Comparison of ENCODE assay signal across 1 fruit fly cellular context in the genomic region with DNA sequence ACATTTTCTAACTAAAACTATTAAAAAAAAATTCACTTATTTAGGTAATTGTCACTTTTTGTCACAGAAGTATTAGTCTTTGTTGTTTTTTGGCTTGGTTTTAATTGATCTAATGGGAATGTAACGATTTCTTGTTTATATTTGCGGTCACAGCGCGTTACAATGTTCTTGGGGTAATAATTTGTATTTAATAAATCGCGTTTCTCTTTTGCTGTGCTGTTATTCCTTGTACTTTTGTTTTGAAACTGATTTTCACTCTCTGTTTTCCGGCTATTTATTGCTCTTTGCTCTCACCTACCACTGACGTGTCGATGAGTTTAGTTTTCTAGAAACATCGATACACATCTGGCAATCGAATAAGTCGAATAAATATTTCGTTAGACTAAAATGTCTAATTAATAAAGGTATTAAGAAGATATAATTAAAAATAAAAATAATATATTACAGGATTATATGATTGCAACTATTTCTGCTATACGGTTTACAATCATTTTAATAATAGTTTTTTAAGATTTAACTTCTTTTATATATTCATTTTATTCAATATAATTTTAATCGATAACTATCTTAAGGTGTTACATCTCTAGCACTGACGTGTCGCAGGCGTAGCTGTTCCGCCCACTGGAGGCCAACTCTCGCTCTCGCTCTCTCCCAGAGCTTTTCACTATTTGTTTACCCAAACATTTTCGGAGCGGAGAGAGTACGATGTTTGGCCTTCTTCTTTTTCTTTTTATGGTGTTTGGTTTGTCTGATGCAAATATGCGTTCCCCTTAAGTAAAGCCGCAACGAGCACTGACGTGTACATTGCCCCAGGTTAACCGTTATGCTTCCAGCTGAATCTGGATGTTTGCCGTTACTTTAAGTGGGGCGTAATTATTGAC.
TF ChIP-seq lines count a peak whose summit lies in the region.

Hsc70-3 (minus strand) TSS at position 251 of the 881 bp plus-strand sequence.

TF ChIP-seq in whole organism, embryonic, 481 proteins besides CTCF, POLR2A, EP300 and RAD21 (continued from another document and continues in another):
- TF ChIP-seq CG2678 (tag; optimal IDR thresholded peaks at IDR 0.05; lab: Kevin White, UChicago) (peak; percentile 53), bcd (GFP tag; optimal IDR thresholded peaks at IDR 0.05; lab: Kevin White, UChicago) (no peak), insv (GFP tag; optimal IDR thresholded peaks at IDR 0.05; lab: Kevin White, UChicago) (no peak), CG12299 (tag; optimal IDR thresholded peaks at IDR 0.05; lab: Kevin White, UChicago) (peak; percentile 31), HLH4C (GFP tag; IDR thresholded peaks at IDR 0.05; lab: Robert Waterston, UW; ENCODE audit: partially characterized antibody) (peak; percentile 67), zen (tag; optimal IDR thresholded peaks at IDR 0.05; lab: Kevin White, UChicago) (no peak), seq (GFP tag; IDR thresholded peaks at IDR 0.05; lab: Robert Waterston, UW) (no peak), bigmax (GFP tag; optimal IDR thresholded peaks at IDR 0.05; lab: Kevin White, UChicago) (no peak), BtbVII (GFP tag; optimal IDR thresholded peaks at IDR 0.05; lab: Kevin White, UChicago) (peak; percentile 11), CG12769 (tag; optimal IDR thresholded peaks at IDR 0.05; lab: Kevin White, UChicago) (peak; percentile 41), mirr (GFP tag; optimal IDR thresholded peaks at IDR 0.05; lab: Kevin White, UChicago) (peak; percentile 45), CG12744 (GFP tag; optimal IDR thresholded peaks at IDR 0.05; lab: Kevin White, UChicago) (no peak), CG31441 (GFP tag; IDR thresholded peaks at IDR 0.05; lab: Robert Waterston, UW) (peak; percentile 25; the same call in 1 of the 2 replicates), CG1529 (GFP tag; optimal IDR thresholded peaks at IDR 0.05; lab: Kevin White, UChicago) (peak; percentile 61), B-H2 (GFP tag; optimal IDR thresholded peaks at IDR 0.05; lab: Kevin White, UChicago) (peak; percentile 38), rib (GFP tag; IDR thresholded peaks at IDR 0.05; lab: Robert Waterston, UW) (no peak), klu (GFP tag; IDR thresholded peaks at IDR 0.05; lab: Robert Waterston, UW) (no peak), HmgD (GFP tag; optimal IDR thresholded peaks at IDR 0.05; lab: Kevin White, UChicago) (no peak), CG6683 (GFP tag; optimal IDR thresholded peaks at IDR 0.05; lab: Kevin White, UChicago) (no peak), ro (GFP tag; IDR thresholded peaks at IDR 0.05; lab: Robert Waterston, UW) (no peak), CG6765 (GFP tag; optimal IDR thresholded peaks at IDR 0.05; lab: Kevin White, UChicago) (peak; percentile 6), ewg (GFP tag; optimal IDR thresholded peaks at IDR 0.05; lab: Kevin White, UChicago) (no peak), CG18619 (GFP tag; optimal IDR thresholded peaks at IDR 0.05; lab: Kevin White, UChicago) (no peak), CG7357 (GFP tag; IDR thresholded peaks at IDR 0.05; lab: Robert Waterston, UW) (no peak), dimm (GFP tag; IDR thresholded peaks at IDR 0.05; lab: Robert Waterston, UW) (no peak), CG13287 (GFP tag; IDR thresholded peaks at IDR 0.05; lab: Robert Waterston, UW; ENCODE audit: partially characterized antibody) (peak; percentile 85), CG30403 (GFP tag; optimal IDR thresholded peaks at IDR 0.05; lab: Kevin White, UChicago) (no peak), CG7839 (tag; optimal IDR thresholded peaks at IDR 0.05; lab: Kevin White, UChicago) (no peak), btn (GFP tag; optimal IDR thresholded peaks at IDR 0.05; lab: Kevin White, UChicago) (peak; percentile 14), Mad (GFP tag; optimal IDR thresholded peaks at IDR 0.05; lab: Kevin White, UChicago) (no peak), bab2 (GFP tag; optimal IDR thresholded peaks at IDR 0.05; lab: Kevin White, UChicago) (peak; percentile 42), Xrp1 (GFP tag; IDR thresholded peaks at IDR 0.05; lab: Robert Waterston, UW) (peak; percentile 67), hbn (GFP tag; IDR thresholded peaks at IDR 0.05; lab: Robert Waterston, UW; ENCODE audit: partially characterized antibody) (peak; percentile 60; the same call in 1 of the 2 replicates), dpn (GFP tag; optimal IDR thresholded peaks at IDR 0.05; lab: Kevin White, UChicago) (no peak), Ets97D (GFP tag; optimal IDR thresholded peaks at IDR 0.05; lab: Kevin White, UChicago) (no peak), bsh (GFP tag; optimal IDR thresholded peaks at IDR 0.05; lab: Kevin White, UChicago) (peak in 1 of 2 experiments; percentile 70), ci (GFP tag; IDR thresholded peaks at IDR 0.05; lab: Robert Waterston, UW) (peak; percentile 91), her (GFP tag; optimal IDR thresholded peaks at IDR 0.05; lab: Kevin White, UChicago) (peak; percentile 40), cas (GFP tag; IDR thresholded peaks at IDR 0.05; lab: Robert Waterston, UW) (no peak), CG17186 (GFP tag; optimal IDR thresholded peaks at IDR 0.05; lab: Kevin White, UChicago) (no peak), Tbp (GFP tag; optimal IDR thresholded peaks at IDR 0.05; lab: Kevin White, UChicago) (no peak), gt (GFP tag; IDR thresholded peaks at IDR 0.05; lab: Robert Waterston, UW) (no peak), lab (GFP tag; optimal IDR thresholded peaks at IDR 0.05; lab: Kevin White, UChicago) (no peak), esg (GFP tag; conservative IDR thresholded peaks at IDR 0.05; lab: Robert Waterston, UW) (no peak), sim (GFP tag; IDR thresholded peaks at IDR 0.05; lab: Robert Waterston, UW) (0 out of 2 replicates have a peak, but pooled peaks have one; percentile 17), sqz (GFP tag; optimal IDR thresholded peaks at IDR 0.05; lab: Kevin White, UChicago) (peak; percentile 11), phol (tag; optimal IDR thresholded peaks at IDR 0.05; lab: Kevin White, UChicago) (peak; percentile 12), CG8388 (GFP tag; optimal IDR thresholded peaks at IDR 0.05; lab: Kevin White, UChicago) (no peak), CG17385 (GFP tag; optimal IDR thresholded peaks at IDR 0.05; lab: Kevin White, UChicago) (peak; percentile 81), aop (GFP tag; IDR thresholded peaks at IDR 0.05; lab: Robert Waterston, UW) (no peak), CkIIα-i1 (GFP tag; IDR thresholded peaks at IDR 0.05; lab: Robert Waterston, UW) (no peak), gcm (GFP tag; optimal IDR thresholded peaks at IDR 0.05; lab: Kevin White, UChicago) (peak; percentile 41), Atf6 (GFP tag; IDR thresholded peaks at IDR 0.05; lab: Robert Waterston, UW) (no peak), CG13624 (GFP tag; optimal IDR thresholded peaks at IDR 0.05; lab: Kevin White, UChicago) (no peak), Oaz (GFP tag; IDR thresholded peaks at IDR 0.05; lab: Robert Waterston, UW) (no peak), Lpt (GFP tag; optimal IDR thresholded peaks at IDR 0.05; lab: Kevin White, UChicago) (no peak), Ada2b (GFP tag; IDR thresholded peaks at IDR 0.05; lab: Robert Waterston, UW) (no peak), CG4730 (GFP tag; IDR thresholded peaks at IDR 0.05; lab: Robert Waterston, UW) (no peak), Ssrp (tag; optimal IDR thresholded peaks at IDR 0.05; lab: Kevin White, UChicago) (no peak), CG17361 (GFP tag; IDR thresholded peaks at IDR 0.05; lab: Robert Waterston, UW) (peak; percentile 61), CG10959 (GFP tag; IDR thresholded peaks at IDR 0.05; lab: Robert Waterston, UW) (no peak), Sry-δ (GFP tag; optimal IDR thresholded peaks at IDR 0.05; lab: Kevin White, UChicago) (peak; percentile 55), Eip74EF (GFP tag; optimal IDR thresholded peaks at IDR 0.05; lab: Kevin White, UChicago) (peak in 1 of 2 experiments; percentile 32), CG15073 (GFP tag; optimal IDR thresholded peaks at IDR 0.05; lab: Kevin White, UChicago) (no peak), run (tag; optimal IDR thresholded peaks at IDR 0.05; lab: Kevin White, UChicago) (no peak), NK7.1 (GFP tag; optimal IDR thresholded peaks at IDR 0.05; lab: Kevin White, UChicago) (no peak), Xbp1 (GFP tag; optimal IDR thresholded peaks at IDR 0.05; lab: Kevin White, UChicago) (peak; percentile 100), vnd (GFP tag; IDR thresholded peaks at IDR 0.05; lab: Robert Waterston, UW; ENCODE audit: partially characterized antibody) (peak; percentile 53; the same call in 2 of the 3 replicates), yki (optimal IDR thresholded peaks at IDR 0.05; lab: Kevin White, UChicago) (peak; percentile 29), fd102C (GFP tag; optimal IDR thresholded peaks at IDR 0.05; lab: Kevin White, UChicago) (no peak), onecut (GFP tag; IDR thresholded peaks at IDR 0.05; lab: Robert Waterston, UW) (peak; percentile 28), Sin3A (optimal IDR thresholded peaks at IDR 0.05; lab: Kevin White, UChicago) (no peak), salm (tag; optimal IDR thresholded peaks at IDR 0.05; lab: Kevin White, UChicago) (peak; percentile 13), CG43689 (GFP tag; IDR thresholded peaks at IDR 0.05; lab: Robert Waterston, UW) (no peak), Atf-2 (GFP tag; optimal IDR thresholded peaks at IDR 0.05; lab: Kevin White, UChicago) (no peak), CG13775 (GFP tag; optimal IDR thresholded peaks at IDR 0.05; lab: Kevin White, UChicago) (no peak), crp (GFP tag; optimal IDR thresholded peaks at IDR 0.05; lab: Kevin White, UChicago) (no peak), Dip2 (GFP tag; IDR thresholded peaks at IDR 0.05; lab: Robert Waterston, UW) (no peak), CG12104 (GFP tag; optimal IDR thresholded peaks at IDR 0.05; lab: Kevin White, UChicago) (no peak), chm (GFP tag; IDR thresholded peaks at IDR 0.05; lab: Robert Waterston, UW) (peak; percentile 15; the same call in 1 of the 2 replicates), CG8478 (optimal IDR thresholded peaks at IDR 0.05; lab: Kevin White, UChicago) (no peak), pfk (GFP tag; optimal IDR thresholded peaks at IDR 0.05; lab: Kevin White, UChicago) (peak; percentile 55), D19B (GFP tag; optimal IDR thresholded peaks at IDR 0.05; lab: Kevin White, UChicago) (no peak), tll (GFP tag; optimal IDR thresholded peaks at IDR 0.05; lab: Kevin White, UChicago) (peak in 1 of 2 experiments; percentile 2), CG33213 (GFP tag; optimal IDR thresholded peaks at IDR 0.05; lab: Kevin White, UChicago) (peak; percentile 11), CG18599 (GFP tag; optimal IDR thresholded peaks at IDR 0.05; lab: Kevin White, UChicago) (peak; percentile 4), gsb (GFP tag; IDR thresholded peaks at IDR 0.05; lab: Robert Waterston, UW) (no peak), nerfin-2 (GFP tag; IDR thresholded peaks at IDR 0.05; lab: Robert Waterston, UW; ENCODE audit: partially characterized antibody) (peak; percentile 62), Antp (GFP tag; optimal IDR thresholded peaks at IDR 0.05; lab: Kevin White, UChicago) (no peak), stc (GFP tag; IDR thresholded peaks at IDR 0.05; lab: Robert Waterston, UW) (peak; percentile 11; the same call in 1 of the 2 replicates), psq (GFP tag; optimal IDR thresholded peaks at IDR 0.05; lab: Kevin White, UChicago) (no peak), al (GFP tag; IDR thresholded peaks at IDR 0.05; lab: Robert Waterston, UW) (no peak), Spps (tag; optimal IDR thresholded peaks at IDR 0.05; lab: Kevin White, UChicago) (peak; percentile 5), ara (GFP tag; IDR thresholded peaks at IDR 0.05; lab: Robert Waterston, UW) (peak; percentile 58; the same call in 1 of the 2 replicates), cato (GFP tag; optimal IDR thresholded peaks at IDR 0.05; lab: Kevin White, UChicago; ENCODE audit: borderline replicate concordance) (no peak), CG10543 (GFP tag; optimal IDR thresholded peaks at IDR 0.05; lab: Kevin White, UChicago) (peak; percentile 75), caup (GFP tag; optimal IDR thresholded peaks at IDR 0.05; lab: Kevin White, UChicago; ENCODE audit: severe bottlenecking) (no peak), zfh2 (GFP tag; optimal IDR thresholded peaks at IDR 0.05; lab: Kevin White, UChicago) (no peak), Oli (tag; optimal IDR thresholded peaks at IDR 0.05; lab: Kevin White, UChicago) (no peak), Nf-YB (GFP tag; optimal IDR thresholded peaks at IDR 0.05; lab: Kevin White, UChicago) (no peak), Abd-B (GFP tag; optimal IDR thresholded peaks at IDR 0.05; lab: Kevin White, UChicago) (no peak), Sox100B (GFP tag; optimal IDR thresholded peaks at IDR 0.05; lab: Kevin White, UChicago) (peak; percentile 16), bbx (GFP tag; IDR thresholded peaks at IDR 0.05; lab: Robert Waterston, UW; ENCODE audit: partially characterized antibody) (peak; percentile 35), Dad (GFP tag; optimal IDR thresholded peaks at IDR 0.05; lab: Kevin White, UChicago) (no peak), CG6175 (GFP tag; IDR thresholded peaks at IDR 0.05; lab: Robert Waterston, UW) (no peak), Adf1 (GFP tag; IDR thresholded peaks at IDR 0.05; lab: Robert Waterston, UW) (no peak), CG10209 (GFP tag; optimal IDR thresholded peaks at IDR 0.05; lab: Kevin White, UChicago) (peak; percentile 32), CG6689 (GFP tag; IDR thresholded peaks at IDR 0.05; lab: Robert Waterston, UW) (no peak), ind (GFP tag; optimal IDR thresholded peaks at IDR 0.05; lab: Kevin White, UChicago) (no peak), dan (GFP tag; IDR thresholded peaks at IDR 0.05; lab: Robert Waterston, UW) (no peak), dmrt11E (tag; optimal IDR thresholded peaks at IDR 0.05; lab: Kevin White, UChicago) (no peak), Rx (GFP tag; IDR thresholded peaks at IDR 0.05; lab: Robert Waterston, UW) (no peak), Hr3 (GFP tag; optimal IDR thresholded peaks at IDR 0.05; lab: Kevin White, UChicago) (no peak), gem (tag; optimal IDR thresholded peaks at IDR 0.05; lab: Kevin White, UChicago) (peak; percentile 33), NFAT (GFP tag; IDR thresholded peaks at IDR 0.05; lab: Robert Waterston, UW) (no peak), p53 (GFP tag; optimal IDR thresholded peaks at IDR 0.05; lab: Kevin White, UChicago) (no peak), CG8765 (GFP tag; IDR thresholded peaks at IDR 0.05; lab: Robert Waterston, UW) (no peak), oc (tag; optimal IDR thresholded peaks at IDR 0.05; lab: Kevin White, UChicago) (peak; percentile 60), NC2β (GFP tag; optimal IDR thresholded peaks at IDR 0.05; lab: Kevin White, UChicago) (peak; percentile 36), repo (GFP tag; optimal IDR thresholded peaks at IDR 0.05; lab: Kevin White, UChicago) (no peak), CG17802 (tag; optimal IDR thresholded peaks at IDR 0.05; lab: Kevin White, UChicago) (no peak), Sox102F (GFP tag; optimal IDR thresholded peaks at IDR 0.05; lab: Kevin White, UChicago) (peak; percentile 25), CG14710 (tag; optimal IDR thresholded peaks at IDR 0.05; lab: Kevin White, UChicago) (peak; percentile 53)
